Fruit fly (Drosophila melanogaster) S2 (cell line): ENCODE results near the gene RpS14b.

Experiments used
- CG8478 ChIP-seq: fragments of >200 bp; optimal IDR thresholded peaks from 2 replicates; lab custom pipeline; 2018
- CTCF ChIP-seq, 2 experiments: fragments of >200 bp; optimal IDR thresholded peaks; 2 replicates each; lab custom pipeline; 2018

DNA sequence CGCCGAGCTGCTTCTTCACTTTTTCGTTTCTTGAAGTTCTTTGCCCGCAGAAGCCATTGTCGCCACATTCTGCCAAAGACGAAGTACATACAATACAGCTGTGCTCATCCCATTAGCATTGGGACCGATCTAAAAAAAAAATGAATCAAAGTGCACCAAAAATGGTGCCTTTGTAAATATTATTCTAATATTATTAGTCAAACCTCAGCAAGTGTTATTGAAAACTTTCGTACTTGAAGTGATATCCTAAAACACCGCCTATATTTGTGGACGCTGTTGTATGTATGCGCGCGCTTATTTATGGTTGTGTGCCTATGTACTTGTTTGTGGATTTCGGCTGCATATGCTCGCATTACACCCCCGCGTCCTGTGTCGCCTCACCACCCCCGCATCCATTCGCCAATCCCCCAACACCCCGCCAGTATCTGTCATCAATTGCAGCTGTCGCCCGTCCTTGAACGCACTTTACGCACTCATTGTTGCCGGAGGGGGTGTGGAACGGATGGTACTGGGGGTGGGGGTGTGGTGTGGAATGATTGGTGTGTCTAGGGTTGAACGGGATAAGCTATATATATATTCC lies 37.8 kb downstream of the RpS14b start:
- TF ChIP-seq CTCF (optimal IDR thresholded peaks at IDR 0.05; lab: Kevin White, UChicago) = no peak
- no peak for TF ChIP-seq CG8478 (lab: Kevin White, UChicago)
